Worm (Caenorhabditis elegans) whole organism, L4 larva: ENCODE data around the gene T19C4.24.

Experiments
- ceh-82 ChIP-seq: sonication (generic microtip); optimal IDR thresholded peaks from 2 replicates; lab custom pipeline; 2017; ENCODE audit warnings: missing biosample characterization, missing genetic modification characterization
- daf-12 ChIP-seq: fragments of 150-350 bp; optimal IDR thresholded peaks from 2 replicates; lab custom pipeline; 2014; ENCODE audit warnings: missing biosample characterization, missing genetic modification reagents, missing genetic modification characterization
- daf-19 ChIP-seq: fragments of 200-800 bp; sonication (Bioruptor generic); conservative IDR thresholded peaks from 2 replicates; pipeline ENCODE4 v1.3.6; 2022; ENCODE audit warnings: missing genetic modification characterization, missing compliant biosample characterization
- fos-1 ChIP-seq: fragments of 150-350 bp; optimal IDR thresholded peaks from 2 replicates; lab custom pipeline; 2014; ENCODE audit warnings: missing biosample characterization, missing genetic modification characterization
- lin-13 ChIP-seq: fragments of 150-350 bp; optimal IDR thresholded peaks from 2 replicates; lab custom pipeline; 2014; ENCODE audit warnings: missing biosample characterization, missing genetic modification reagents, missing genetic modification characterization
- mep-1 ChIP-seq: fragments of 150-350 bp; sonication (generic microtip); optimal IDR thresholded peaks from 3 replicates; lab custom pipeline; 2014; ENCODE audit warnings: missing biosample characterization, missing genetic modification characterization
- nhr-28 ChIP-seq: fragments of 150-350 bp; optimal IDR thresholded peaks from 2 replicates; lab custom pipeline; 2014; ENCODE audit warnings: missing biosample characterization, missing genetic modification characterization
- nhr-48 ChIP-seq: sonication (generic microtip); optimal IDR thresholded peaks from 2 replicates; lab custom pipeline; 2016; ENCODE audit warnings: mild to moderate bottlenecking, missing genetic modification characterization, missing compliant biosample characterization
- unc-39 ChIP-seq: sonication (generic microtip); optimal IDR thresholded peaks from 2 replicates; lab custom pipeline; 2017; ENCODE audit warnings: missing biosample characterization, missing genetic modification characterization

DNA sequence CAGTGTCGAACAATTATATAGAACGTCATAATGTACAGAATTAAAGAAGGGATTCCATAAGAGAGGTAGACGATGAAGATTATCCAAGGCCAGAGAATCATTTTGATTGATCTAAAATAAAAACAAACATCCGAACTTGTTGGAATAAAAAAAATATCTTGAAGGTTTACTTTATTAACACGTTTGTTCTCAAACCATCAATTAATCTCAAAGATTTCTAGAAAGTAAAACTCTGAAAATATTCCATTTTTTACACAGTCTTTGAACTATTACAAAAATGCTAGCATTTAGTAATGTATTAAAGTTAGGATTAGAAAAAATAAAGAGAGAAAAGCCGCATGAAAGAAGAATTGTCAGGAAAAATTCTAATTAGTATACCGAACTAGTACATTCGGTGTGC lies 17.7 kb upstream of the T19C4.24 start, which contains the start of gene srg-40:
- TF ChIP-seq nhr-28 (tag; lab: Kevin White, UChicago) (no peak), daf-19 (GFP tag; lab: Robert Waterston, UW) (no peak), mep-1 (no peak), ceh-82 (tag; lab: Kevin White, UChicago) (no peak), lin-13 (no peak), fos-1 (tag; lab: Kevin White, UChicago) (no peak), daf-12 (tag; lab: Kevin White, UChicago) (no peak), unc-39 (no peak), nhr-48 (tag; lab: Kevin White, UChicago) (no peak)
